Worm (Caenorhabditis elegans) whole organism, late embryonic: ENCODE data around the gene sdz-1.

ENCODE experiments used
- C08G9.2 ChIP-seq: sonication (generic microtip); optimal IDR thresholded peaks from 2 replicates; lab custom pipeline; 2016; ENCODE audit warnings: mild to moderate bottlenecking, missing genetic modification characterization, moderate library complexity, missing compliant biosample characterization
- C38D4.7 ChIP-seq: fragments of 200-800 bp; sonication (Bioruptor generic); optimal IDR thresholded peaks from 2 replicates; lab custom pipeline; 2018; ENCODE audit warnings: mild to moderate bottlenecking, missing genetic modification characterization, moderate library complexity, missing compliant biosample characterization
- F13H6.1 ChIP-seq: sonication (generic microtip); optimal IDR thresholded peaks from 2 replicates; lab custom pipeline; 2016; ENCODE audit warnings: missing genetic modification characterization, missing compliant biosample characterization
- T23F11.4 ChIP-seq: fragments of 200-800 bp; sonication (Bioruptor generic); optimal IDR thresholded peaks from 2 replicates; lab custom pipeline; 2018; ENCODE audit warnings: mild to moderate bottlenecking, missing genetic modification characterization, missing compliant biosample characterization
- Y22D7AL.16 ChIP-seq: sonication (generic microtip); optimal IDR thresholded peaks from 2 replicates; lab custom pipeline; 2016; ENCODE audit warnings: missing genetic modification characterization, missing compliant biosample characterization
- ahr-1 ChIP-seq: sonication (generic microtip); optimal IDR thresholded peaks from 2 replicates; lab custom pipeline; 2016; ENCODE audit warnings: missing genetic modification characterization, missing compliant biosample characterization
- ama-1 ChIP-seq: fragments of 150-350 bp; optimal IDR thresholded peaks from 2 replicates; lab custom pipeline; 2014
- ceh-14 ChIP-seq: sonication (generic microtip); optimal IDR thresholded peaks from 2 replicates; lab custom pipeline; 2016; ENCODE audit warnings: missing genotype, missing genetic modification characterization, missing compliant biosample characterization
- ceh-18 ChIP-seq: sonication (generic microtip); optimal IDR thresholded peaks from 2 replicates; lab custom pipeline; 2016; ENCODE audit warnings: missing genetic modification characterization, missing compliant biosample characterization
- ceh-19 ChIP-seq: fragments of 200-800 bp; sonication (Bioruptor generic); optimal IDR thresholded peaks from 2 replicates; lab custom pipeline; 2018; ENCODE audit warnings: mild to moderate bottlenecking, missing genetic modification characterization, missing compliant biosample characterization
- ceh-34 ChIP-seq: sonication (generic microtip); optimal IDR thresholded peaks from 2 replicates; lab custom pipeline; 2016; ENCODE audit warnings: mild to moderate bottlenecking, missing genetic modification characterization, missing compliant biosample characterization
- ceh-45 ChIP-seq: fragments of 200-800 bp; sonication (Bioruptor generic); IDR thresholded peaks from 2 replicates; pipeline ENCODE4 v1.3.6; 2022; ENCODE audit warnings: missing genetic modification reagents, missing genetic modification characterization, missing compliant biosample characterization
- ceh-48 ChIP-seq: sonication (generic microtip); optimal IDR thresholded peaks from 2 replicates; lab custom pipeline; 2016; ENCODE audit warnings: missing genetic modification characterization, inconsistent platforms, missing compliant biosample characterization
- ceh-6 ChIP-seq: fragments of 200-800 bp; sonication (Bioruptor generic); optimal IDR thresholded peaks from 2 replicates; lab custom pipeline; 2018; ENCODE audit warnings: mild to moderate bottlenecking, missing genetic modification characterization, missing compliant biosample characterization
- dve-1 ChIP-seq: sonication (generic microtip); optimal IDR thresholded peaks from 2 replicates; lab custom pipeline; 2017; ENCODE audit warnings: antibody characterized with exemption, mild to moderate bottlenecking, missing genetic modification characterization, missing compliant biosample characterization
- elt-4 ChIP-seq: sonication (generic microtip); optimal IDR thresholded peaks from 2 replicates; lab custom pipeline; 2016; ENCODE audit warnings: missing genetic modification characterization, missing compliant biosample characterization
- hlh-30 ChIP-seq: sonication (generic microtip); optimal IDR thresholded peaks from 2 replicates; lab custom pipeline; 2017; ENCODE audit warnings: antibody characterized with exemption, missing genetic modification characterization, missing compliant biosample characterization; ENCODE audit not compliant: insufficient read depth
- lim-6 ChIP-seq: sonication (generic microtip); optimal IDR thresholded peaks from 2 replicates; lab custom pipeline; 2016; ENCODE audit warnings: missing genetic modification characterization, missing compliant biosample characterization
- lin-11 ChIP-seq: fragments of 200-800 bp; sonication (Bioruptor generic); optimal IDR thresholded peaks from 2 replicates; lab custom pipeline; 2018; ENCODE audit warnings: mild to moderate bottlenecking, missing genetic modification characterization, missing compliant biosample characterization
- mec-3 ChIP-seq: sonication (generic microtip); optimal IDR thresholded peaks from 2 replicates; lab custom pipeline; 2016; ENCODE audit warnings: borderline replicate concordance, missing genetic modification characterization, missing compliant biosample characterization
- nfya-1 ChIP-seq: sonication (generic microtip); optimal IDR thresholded peaks from 2 replicates; lab custom pipeline; 2017; ENCODE audit warnings: missing genetic modification characterization, mild to moderate bottlenecking, missing compliant biosample characterization, antibody characterized with exemption, moderate library complexity
- nhr-232 ChIP-seq: sonication (generic microtip); optimal IDR thresholded peaks from 2 replicates; lab custom pipeline; 2016; ENCODE audit warnings: missing genetic modification characterization, missing compliant biosample characterization
- npax-4 ChIP-seq: sonication (generic microtip); optimal IDR thresholded peaks from 2 replicates; lab custom pipeline; 2016; ENCODE audit warnings: missing genetic modification characterization, missing compliant biosample characterization
- pag-3 ChIP-seq: sonication (generic microtip); optimal IDR thresholded peaks from 2 replicates; lab custom pipeline; 2016; ENCODE audit warnings: missing compliant biosample characterization, missing genetic modification characterization, borderline replicate concordance
- pha-4 ChIP-seq: fragments of 150-350 bp; optimal IDR thresholded peaks from 2 replicates; lab custom pipeline; 2018; ENCODE audit warnings: missing biosample characterization, missing genetic modification reagents, missing genetic modification characterization
- pros-1 ChIP-seq: fragments of 150-350 bp; optimal IDR thresholded peaks from 2 replicates; lab custom pipeline; 2014; ENCODE audit warnings: missing biosample characterization, missing genetic modification reagents, missing genetic modification characterization
- rnt-1 ChIP-seq: sonication (generic microtip); optimal IDR thresholded peaks from 2 replicates; lab custom pipeline; 2016; ENCODE audit warnings: missing genetic modification characterization, missing compliant biosample characterization
- sox-2 ChIP-seq: fragments of 200-800 bp; sonication (Bioruptor generic); IDR thresholded peaks from 2 replicates; pipeline ENCODE4 v1.3.6; 2022; ENCODE audit warnings: missing genetic modification reagents, missing genetic modification characterization, missing compliant biosample characterization
- sox-4 ChIP-seq: sonication (generic microtip); optimal IDR thresholded peaks from 2 replicates; lab custom pipeline; 2017; ENCODE audit warnings: mild to moderate bottlenecking, missing genetic modification characterization, inconsistent platforms, missing compliant biosample characterization
- tbx-2 ChIP-seq: sonication (generic microtip); optimal IDR thresholded peaks from 2 replicates; lab custom pipeline; 2016; ENCODE audit warnings: missing genetic modification characterization, missing compliant biosample characterization
- tbx-7 ChIP-seq: sonication (generic microtip); optimal IDR thresholded peaks from 2 replicates; lab custom pipeline; 2016; ENCODE audit warnings: missing genotype, missing genetic modification characterization, missing compliant biosample characterization
- ttx-3 ChIP-seq: sonication (generic microtip); optimal IDR thresholded peaks from 2 replicates; lab custom pipeline; 2016; ENCODE audit warnings: missing genetic modification reagents, missing genetic modification characterization, missing compliant biosample characterization
- unc-3 ChIP-seq, 2 experiments: fragments of 200-800 bp in 1 of 2; sonication (Bioruptor generic) in 1 of 2; sonication (generic microtip) in 1 of 2; conservative IDR thresholded peaks in 1 of 2; optimal IDR thresholded peaks in 1 of 2; 2 replicates each; pipeline versions ENCODE4 v1.3.6 to Lab custom; 2016 to 2022; ENCODE audit warnings: missing compliant biosample characterization in 2 of 2, missing genetic modification characterization in 2 of 2, missing genetic modification reagents in 1 of 2
- zip-5 ChIP-seq: sonication (generic microtip); optimal IDR thresholded peaks from 2 replicates; lab custom pipeline; 2016; ENCODE audit warnings: missing genetic modification characterization, missing compliant biosample characterization
- ztf-16 ChIP-seq: sonication (generic microtip); optimal IDR thresholded peaks from 2 replicates; lab custom pipeline; 2017; ENCODE audit warnings: missing genetic modification characterization, missing compliant biosample characterization

The sdz-1 gene

DNA sequence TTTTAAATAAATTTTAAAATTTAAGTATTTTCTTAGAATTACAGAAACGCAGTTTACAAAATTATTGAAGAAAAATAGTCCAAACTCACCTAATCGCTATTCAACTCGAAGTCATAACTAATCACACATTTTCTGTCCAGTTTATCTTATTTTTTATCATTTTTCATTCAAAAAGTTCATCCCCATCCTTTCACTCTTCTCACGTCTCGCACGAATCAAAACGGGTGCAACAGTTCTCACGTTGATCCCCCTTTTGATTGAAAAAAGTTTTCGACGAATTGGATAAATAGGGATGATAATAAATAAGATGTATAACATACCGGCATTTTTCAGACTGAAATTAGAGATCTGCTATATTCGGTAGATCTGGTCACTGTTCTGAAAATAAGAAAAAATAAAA, 9.6 kb upstream of the sdz-1 start:
- no peak for TF ChIP-seq C08G9.2 (tag; lab: Kevin White, UChicago)
- TF ChIP-seq C38D4.7 (GFP tag; lab: Kevin White, UChicago) = no peak
- TF ChIP-seq hlh-30 = no peak
- no peak for TF ChIP-seq elt-4 (tag; lab: Kevin White, UChicago)
- no peak for TF ChIP-seq ceh-6 (GFP tag; lab: Kevin White, UChicago)
- no peak for TF ChIP-seq F13H6.1 (tag; lab: Kevin White, UChicago)
- TF ChIP-seq sox-4 (tag; lab: Kevin White, UChicago) = no peak
- TF ChIP-seq rnt-1 = no peak
- no peak for TF ChIP-seq pag-3 (tag; lab: Kevin White, UChicago)
- TF ChIP-seq ceh-45 (GFP tag; lab: Robert Waterston, UW) = no peak
- no peak for TF ChIP-seq ceh-48
- TF ChIP-seq ahr-1 (tag; lab: Kevin White, UChicago) = no peak
- no peak for TF ChIP-seq lim-6 (tag; lab: Kevin White, UChicago)
- TF ChIP-seq nhr-232 (tag; lab: Kevin White, UChicago) = no peak
- TF ChIP-seq ztf-16 = no peak
- no peak for TF ChIP-seq sox-2
- TF ChIP-seq unc-3 (GFP tag; conservative IDR thresholded peaks at IDR 0.05; lab: Robert Waterston, UW) = no peak
- no peak for TF ChIP-seq unc-3 (tag; optimal IDR thresholded peaks at IDR 0.05; lab: Kevin White, UChicago)
- no peak for TF ChIP-seq ceh-34 (tag; lab: Kevin White, UChicago)

DNA sequence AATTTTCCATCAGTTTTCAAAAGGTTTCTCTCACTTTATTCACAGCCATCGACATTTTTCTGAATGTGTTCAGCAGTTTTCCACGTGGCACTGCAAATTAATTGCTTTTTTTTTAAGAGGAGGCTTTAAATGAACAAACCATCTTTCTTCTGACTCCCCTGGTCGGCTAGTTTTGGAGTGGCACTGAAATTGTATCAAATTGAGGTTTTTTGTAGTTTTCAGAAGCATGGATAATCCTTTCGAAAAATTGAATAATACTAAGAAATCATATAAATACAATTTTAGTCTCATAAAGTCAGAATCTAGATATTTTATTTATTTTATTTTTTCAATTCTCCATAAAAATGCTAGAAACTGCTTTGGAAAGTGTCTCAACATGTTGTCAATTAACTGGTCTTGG, 4.6 kb upstream of the sdz-1 start, which contains the start of gene B0303.16:
Gene B0303.16 (plus strand): TSS at position 301 of the 400 bp plus-strand sequence.
- no peak for TF ChIP-seq Y22D7AL.16 (tag; lab: Kevin White, UChicago)
- no peak for TF ChIP-seq zip-5
- TF ChIP-seq ceh-14 (tag; lab: Kevin White, UChicago) = no peak
- TF ChIP-seq mec-3 (tag; lab: Kevin White, UChicago) = no peak
- TF ChIP-seq lim-6 (tag; lab: Kevin White, UChicago) = no peak
- no peak for TF ChIP-seq ceh-34 (tag; lab: Kevin White, UChicago)
- TF ChIP-seq pros-1 (tag; lab: Kevin White, UChicago) = no peak
- no peak for TF ChIP-seq npax-4 (tag; lab: Kevin White, UChicago)
- no peak for TF ChIP-seq tbx-2 (tag; lab: Kevin White, UChicago)
- no peak for TF ChIP-seq ama-1 (lab: Kevin White, UChicago)
- TF ChIP-seq nhr-232 (tag; lab: Kevin White, UChicago) = no peak

DNA sequence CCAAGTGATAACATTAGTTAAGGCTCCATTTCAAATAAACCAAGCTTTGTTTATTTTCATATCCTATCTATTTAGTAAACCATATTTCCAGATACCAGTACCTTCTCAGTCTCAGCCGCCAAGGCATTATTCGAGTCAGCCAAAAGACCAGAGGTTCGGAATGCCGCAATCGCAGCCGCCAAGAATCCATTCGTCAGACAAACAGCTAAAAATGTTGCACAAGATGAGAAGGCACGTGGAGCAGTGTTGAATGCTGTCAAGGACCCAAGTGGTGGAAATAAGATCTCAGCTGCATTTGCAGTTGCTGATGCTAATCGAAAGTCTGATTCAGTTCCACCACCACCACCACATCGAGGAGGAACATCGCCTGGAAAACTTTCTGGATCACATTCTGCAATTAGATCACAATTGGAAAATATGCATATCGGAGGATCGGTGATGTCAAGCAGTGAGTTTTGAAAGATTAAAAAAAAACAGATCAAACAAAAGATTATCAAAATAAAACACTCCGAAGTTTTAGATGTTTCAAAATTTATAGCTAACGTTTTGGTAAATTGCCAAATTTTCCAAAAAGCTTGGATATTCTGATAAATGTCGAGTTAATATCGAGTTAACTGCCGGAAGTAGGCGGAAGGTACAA, 2.8 kb downstream of the sdz-1 start:
- no peak for TF ChIP-seq lim-6 (tag; lab: Kevin White, UChicago)
- TF ChIP-seq T23F11.4 (GFP tag; lab: Kevin White, UChicago) = no peak
- no peak for TF ChIP-seq C08G9.2 (tag; lab: Kevin White, UChicago)
- TF ChIP-seq ceh-48 = no peak

DNA sequence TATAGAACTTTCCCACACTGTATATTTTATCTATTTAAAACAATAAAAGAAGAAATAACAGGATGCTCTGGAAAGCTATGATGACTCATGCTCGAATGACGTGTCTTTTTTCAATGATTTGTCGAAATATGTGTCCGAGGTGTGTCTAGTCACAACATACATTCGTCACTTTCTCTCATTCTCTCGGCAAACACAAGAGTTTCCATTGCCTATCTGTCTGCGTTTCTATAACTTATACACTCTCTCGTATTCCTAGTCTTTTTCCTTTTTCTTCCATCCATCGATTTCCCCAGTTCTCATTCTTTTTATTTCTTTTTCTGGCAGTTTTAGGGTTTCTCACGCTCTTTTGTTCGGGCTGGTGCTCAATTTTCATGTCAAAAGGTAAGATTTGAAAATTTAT, 3.5 kb downstream of the sdz-1 start:
- TF ChIP-seq nfya-1 (peak; percentile 22), hlh-30 (no peak), T23F11.4 (GFP tag; lab: Kevin White, UChicago) (no peak), unc-3 (GFP tag; conservative IDR thresholded peaks at IDR 0.05; lab: Robert Waterston, UW) (no peak), unc-3 (tag; optimal IDR thresholded peaks at IDR 0.05; lab: Kevin White, UChicago) (no peak), zip-5 (no peak), tbx-7 (tag; lab: Kevin White, UChicago) (no peak), ceh-18 (tag; lab: Kevin White, UChicago) (no peak), dve-1 (tag; lab: Kevin White, UChicago) (no peak), ttx-3 (tag; lab: Kevin White, UChicago) (no peak), ceh-48 (peak; percentile 15), lin-11 (tag; lab: Kevin White, UChicago) (no peak), ama-1 (lab: Kevin White, UChicago) (no peak), pha-4 (tag; lab: Kevin White, UChicago) (no peak), Y22D7AL.16 (tag; lab: Kevin White, UChicago) (no peak), ceh-19 (no peak), ceh-6 (GFP tag; lab: Kevin White, UChicago) (no peak)
